Worm (Caenorhabditis elegans) whole organism, L4/young adult: Measurements from ENCODE around the gene M106.2.

Source experiments
- W03F9.2 ChIP-seq: fragments of 150-350 bp; optimal IDR thresholded peaks from 2 replicates; lab custom pipeline; 2014; ENCODE audit warnings: missing biosample characterization, missing genetic modification characterization
- dao-5 ChIP-seq: sonication (generic microtip); optimal IDR thresholded peaks from 2 replicates; lab custom pipeline; 2016; ENCODE audit warnings: missing genotype, missing genetic modification characterization, moderate library complexity, missing compliant biosample characterization
- him-1 ChIP-seq: sonication (generic microtip); optimal IDR thresholded peaks from 2 replicates; lab custom pipeline; 2016; ENCODE audit warnings: missing genotype, missing genetic modification reagents, missing genetic modification characterization, missing compliant biosample characterization

The M106.2 gene

ce11 chrII:10798429-10798893, 51.3 kb downstream of the M106.2 start, which contains the start of gene npp-19:
npp-19 (minus strand) TSS chrII:10798479.
- TF ChIP-seq him-1 (tag; lab: Kevin White, UChicago): no peak
- no peak for TF ChIP-seq dao-5 (tag; lab: Kevin White, UChicago)
- peak; percentile 84 for TF ChIP-seq W03F9.2 (tag; lab: Kevin White, UChicago)

ce11 chrII:10796194-10796593, 53.6 kb downstream of the M106.2 start, which contains the start of gene set-14:
set-14 (minus strand) TSS chrII:10796294.
- TF ChIP-seq dao-5 (tag; lab: Kevin White, UChicago) (no peak), him-1 (tag; lab: Kevin White, UChicago) (no peak), W03F9.2 (tag; lab: Kevin White, UChicago) (no peak)
